Fruit fly (Drosophila melanogaster) whole organism, pupa: ENCODE data around the gene Tmf.

Source experiments
- CG10348 ChIP-seq: fragments of 200-800 bp; sonication (Bioruptor generic); IDR thresholded peaks from 2 replicates; pipeline ENCODE4 v1.3.6; 2022; ENCODE audit warnings: missing biosample characterization, missing genetic modification characterization
- CG12605 ChIP-seq: fragments of 200-800 bp; sonication (Bioruptor generic); IDR thresholded peaks from 2 replicates; pipeline ENCODE4 v1.3.6; 2022; ENCODE audit warnings: missing biosample characterization, missing genetic modification characterization
- CG13204 ChIP-seq: fragments of 200-800 bp; sonication (Bioruptor generic); optimal IDR thresholded peaks from 2 replicates; lab custom pipeline; 2018; ENCODE audit warnings: missing biosample characterization, mild to moderate bottlenecking, missing genetic modification characterization, moderate library complexity
- CG14655 ChIP-seq: fragments of 200-800 bp; sonication (Bioruptor generic); optimal IDR thresholded peaks from 3 replicates; lab custom pipeline; 2017; ENCODE audit warnings: mild to moderate bottlenecking, missing biosample characterization, missing genetic modification reagents, missing genetic modification characterization
- CG15710 ChIP-seq: fragments of 200-800 bp; sonication (Bioruptor generic); optimal IDR thresholded peaks from 2 replicates; lab custom pipeline; 2018; ENCODE audit warnings: missing biosample characterization, mild to moderate bottlenecking, missing genetic modification characterization, moderate library complexity
- CG17806 ChIP-seq: fragments of 200-800 bp; sonication (Bioruptor generic); optimal IDR thresholded peaks from 2 replicates; lab custom pipeline; 2018; ENCODE audit warnings: missing biosample characterization, mild to moderate bottlenecking, missing genetic modification characterization, moderate library complexity
- CG32121 ChIP-seq: fragments of 200-800 bp; sonication (Bioruptor generic); IDR thresholded peaks from 2 replicates; pipeline ENCODE4 v1.3.6; 2022; ENCODE audit warnings: missing biosample characterization, missing genetic modification characterization
- CG34367 ChIP-seq: fragments of 200-800 bp; sonication (Bioruptor generic); optimal IDR thresholded peaks from 2 replicates; lab custom pipeline; 2018; ENCODE audit warnings: missing biosample characterization, mild to moderate bottlenecking, missing genetic modification characterization
- CG4496 ChIP-seq: fragments of 200-800 bp; sonication (Bioruptor generic); IDR thresholded peaks from 3 replicates; pipeline ENCODE4 v1.3.6; 2022; ENCODE audit warnings: missing biosample characterization, missing genetic modification characterization
- CG8159 ChIP-seq: fragments of 200-800 bp; sonication (Bioruptor generic); optimal IDR thresholded peaks from 3 replicates; lab custom pipeline; 2018; ENCODE audit warnings: missing biosample characterization, mild to moderate bottlenecking, missing genetic modification characterization, moderate library complexity
- CG8301 ChIP-seq: fragments of 200-800 bp; sonication (Bioruptor generic); optimal IDR thresholded peaks from 2 replicates; lab custom pipeline; 2018; ENCODE audit warnings: missing biosample characterization, mild to moderate bottlenecking, missing genetic modification characterization
- CG9948 ChIP-seq: fragments of 200-800 bp; sonication (Bioruptor generic); optimal IDR thresholded peaks from 2 replicates; lab custom pipeline; 2018; ENCODE audit warnings: missing biosample characterization, mild to moderate bottlenecking, missing genetic modification characterization, moderate library complexity
- D1 ChIP-seq: fragments of 200-800 bp; sonication (Bioruptor generic); optimal IDR thresholded peaks from 2 replicates; lab custom pipeline; 2018; ENCODE audit warnings: missing biosample characterization, mild to moderate bottlenecking, missing genetic modification characterization, moderate library complexity
- EcR ChIP-seq: fragments of 200-800 bp; sonication (Bioruptor generic); optimal IDR thresholded peaks from 3 replicates; lab custom pipeline; 2019; ENCODE audit warnings: missing biosample characterization, missing genetic modification characterization, mild to moderate bottlenecking, moderate library complexity, missing genetic modification reagents
- Ets98B ChIP-seq: fragments of 200-800 bp; sonication (Bioruptor generic); IDR thresholded peaks from 2 replicates; pipeline ENCODE4 v1.3.6; 2022; ENCODE audit warnings: missing biosample characterization, missing genetic modification characterization
- Pif1A ChIP-seq: fragments of 200-800 bp; sonication (Bioruptor generic); optimal IDR thresholded peaks from 3 replicates; lab custom pipeline; 2016; ENCODE audit warnings: missing biosample characterization, missing genetic modification characterization
- Pif1B ChIP-seq: fragments of 200-800 bp; sonication (Bioruptor generic); optimal IDR thresholded peaks from 3 replicates; lab custom pipeline; 2016; ENCODE audit warnings: missing biosample characterization, missing genetic modification characterization
- Snoo ChIP-seq: fragments of 200-800 bp; sonication (Bioruptor generic); optimal IDR thresholded peaks from 3 replicates; lab custom pipeline; 2017; ENCODE audit warnings: missing biosample characterization, mild to moderate bottlenecking, missing genetic modification characterization, inconsistent platforms
- fd96Ca ChIP-seq: fragments of 200-800 bp; sonication (Bioruptor generic); IDR thresholded peaks from 3 replicates; pipeline ENCODE4 v1.3.6; 2022; ENCODE audit warnings: missing biosample characterization, missing genetic modification characterization
- gl ChIP-seq: fragments of 200-800 bp; sonication (Bioruptor generic); optimal IDR thresholded peaks from 2 replicates; lab custom pipeline; 2018; ENCODE audit warnings: missing biosample characterization, mild to moderate bottlenecking, missing genetic modification characterization
- rn ChIP-seq: fragments of 200-800 bp; sonication (Bioruptor generic); IDR thresholded peaks from 2 replicates; pipeline ENCODE4 v1.3.6; 2022; ENCODE audit warnings: missing biosample characterization, missing genetic modification characterization

Gene Tmf

DNA sequence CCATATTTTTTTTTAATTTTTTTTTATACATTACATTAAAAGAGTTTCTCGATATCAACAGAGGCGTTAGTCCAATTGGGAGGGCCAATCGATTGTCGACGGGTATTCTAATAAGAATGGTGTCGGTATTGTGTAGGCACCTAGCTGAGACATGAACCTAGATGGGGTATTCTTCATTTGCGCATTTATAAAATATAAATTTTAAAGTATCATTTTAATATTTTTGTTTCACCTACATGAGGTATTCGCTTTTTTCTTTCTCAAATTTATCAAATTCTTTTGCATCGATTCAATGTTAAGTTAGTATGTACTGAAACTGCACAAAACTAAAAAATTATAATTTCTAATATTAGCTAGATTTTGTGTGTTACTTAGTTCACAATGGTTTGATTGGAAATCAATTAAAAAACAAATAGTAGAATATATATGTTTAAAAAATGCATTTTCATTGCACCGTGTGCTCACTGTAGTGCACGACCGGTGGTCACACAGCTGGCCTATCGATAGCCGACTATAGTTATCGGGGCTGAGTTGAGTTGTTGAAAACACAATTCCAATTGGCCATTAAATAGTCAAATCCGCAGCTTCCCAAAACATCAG, at the start of gene Tmf, which contains the start of gene CG14435:
Gene Tmf (plus strand): TSS at position 501 of the 600 bp plus-strand sequence.
Gene CG14435 (minus strand): TSS at position 81 of the 600 bp plus-strand sequence.
- TF ChIP-seq EcR (GFP tag; lab: Kevin White, UChicago) (no peak), fd96Ca (0 out of 3 replicates have a peak, but pooled peaks have one; percentile 50), CG14655 (GFP tag; lab: Kevin White, UChicago) (peak; percentile 82), D1 (tag; lab: Kevin White, UChicago) (no peak), CG12605 (no peak), gl (peak; percentile 40), Snoo (tag; lab: Kevin White, UChicago) (peak; percentile 67), Pif1A (GFP tag; lab: Kevin White, UChicago) (peak; percentile 55), CG10348 (GFP tag; lab: Robert Waterston, UW) (peak; percentile 55; the same call in 1 of the 2 replicates), CG13204 (GFP tag; lab: Kevin White, UChicago) (no peak), rn (GFP tag; lab: Robert Waterston, UW) (peak; percentile 39), CG34367 (tag; lab: Kevin White, UChicago) (peak; percentile 65), CG8159 (tag; lab: Kevin White, UChicago) (peak; percentile 83), CG15710 (peak; percentile 80), CG17806 (tag; lab: Kevin White, UChicago) (peak; percentile 68), CG32121 (GFP tag; lab: Robert Waterston, UW) (peak; percentile 68), Pif1B (no peak), CG9948 (tag; lab: Kevin White, UChicago) (peak; percentile 71), CG4496 (GFP tag; lab: Robert Waterston, UW) (peak; percentile 82), CG8301 (tag; lab: Kevin White, UChicago) (peak; percentile 66), Ets98B (peak; percentile 73)

DNA sequence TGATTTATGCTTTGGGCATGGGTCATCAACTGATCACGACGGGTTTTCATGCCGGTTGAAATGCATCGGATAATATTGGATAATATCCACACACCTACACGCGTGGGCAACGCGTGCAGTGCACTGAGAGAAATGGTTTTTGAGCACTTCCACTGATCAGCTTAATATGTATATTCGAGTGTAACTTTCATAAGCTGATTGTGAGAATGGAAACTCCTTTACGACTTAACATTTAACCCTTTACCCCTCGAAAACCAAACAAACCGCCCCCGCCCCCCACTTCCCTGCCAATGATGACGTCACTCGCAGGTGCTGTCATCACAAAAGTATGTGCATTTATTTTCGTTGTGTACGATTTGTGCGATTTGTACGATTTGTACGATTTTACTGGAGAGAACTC, 49.3 kb upstream of the Tmf start:
- TF ChIP-seq CG9948 (tag; lab: Kevin White, UChicago) = no peak
- no peak for TF ChIP-seq CG8301 (tag; lab: Kevin White, UChicago)
- TF ChIP-seq fd96Ca = 0 out of 3 replicates have a peak, but pooled peaks have one; percentile 22
- TF ChIP-seq Pif1A (GFP tag; lab: Kevin White, UChicago) = peak; percentile 2
- no peak for TF ChIP-seq gl
- no peak for TF ChIP-seq CG10348 (GFP tag; lab: Robert Waterston, UW)
- TF ChIP-seq CG32121 (GFP tag; lab: Robert Waterston, UW) = no peak
- no peak for TF ChIP-seq CG34367 (tag; lab: Kevin White, UChicago)
- TF ChIP-seq CG8159 (tag; lab: Kevin White, UChicago) = no peak
- no peak for TF ChIP-seq CG15710
- no peak for TF ChIP-seq CG14655 (GFP tag; lab: Kevin White, UChicago)
- no peak for TF ChIP-seq EcR (GFP tag; lab: Kevin White, UChicago)
- peak; percentile 9 for TF ChIP-seq Snoo (tag; lab: Kevin White, UChicago)

DNA sequence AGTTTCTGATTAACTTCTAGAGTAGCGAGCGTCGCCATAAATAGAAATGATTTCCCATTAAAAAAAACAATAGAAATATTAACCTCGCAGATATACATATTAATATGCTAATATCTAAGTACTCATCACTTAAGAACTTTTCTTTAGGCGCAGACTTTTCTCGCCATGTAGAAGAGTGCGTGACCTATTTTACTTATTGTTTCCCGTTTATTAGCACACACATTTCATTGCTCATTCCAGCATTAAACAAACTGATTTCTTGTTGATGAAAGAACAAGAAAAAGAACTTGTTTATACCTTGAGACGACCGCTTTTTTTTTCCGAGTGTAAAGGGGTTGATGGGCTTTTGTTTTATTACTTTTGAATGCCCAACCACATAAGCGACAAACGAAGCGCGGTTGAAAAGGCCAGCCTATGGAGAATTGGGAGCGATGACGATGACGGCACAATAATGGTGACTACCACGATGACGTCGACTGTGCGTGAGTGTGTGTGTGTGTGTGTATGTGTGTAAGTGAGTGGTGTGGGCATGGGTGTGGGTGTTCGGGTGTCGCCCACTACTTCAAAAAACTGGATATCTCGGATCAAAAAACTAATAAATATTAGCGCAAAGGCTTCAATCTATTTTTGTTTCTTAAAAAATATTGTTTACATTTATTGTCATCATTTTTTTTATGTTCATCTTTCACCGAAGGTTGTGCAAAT, 48.0 kb upstream of the Tmf start:
- TF ChIP-seq Pif1B (no peak), CG14655 (GFP tag; lab: Kevin White, UChicago) (no peak), CG17806 (tag; lab: Kevin White, UChicago) (no peak), EcR (GFP tag; lab: Kevin White, UChicago) (no peak), CG34367 (tag; lab: Kevin White, UChicago) (no peak), fd96Ca (no peak), CG8301 (tag; lab: Kevin White, UChicago) (no peak), gl (no peak), Snoo (tag; lab: Kevin White, UChicago) (no peak), CG8159 (tag; lab: Kevin White, UChicago) (no peak), Ets98B (no peak), CG15710 (no peak), Pif1A (GFP tag; lab: Kevin White, UChicago) (no peak)

DNA sequence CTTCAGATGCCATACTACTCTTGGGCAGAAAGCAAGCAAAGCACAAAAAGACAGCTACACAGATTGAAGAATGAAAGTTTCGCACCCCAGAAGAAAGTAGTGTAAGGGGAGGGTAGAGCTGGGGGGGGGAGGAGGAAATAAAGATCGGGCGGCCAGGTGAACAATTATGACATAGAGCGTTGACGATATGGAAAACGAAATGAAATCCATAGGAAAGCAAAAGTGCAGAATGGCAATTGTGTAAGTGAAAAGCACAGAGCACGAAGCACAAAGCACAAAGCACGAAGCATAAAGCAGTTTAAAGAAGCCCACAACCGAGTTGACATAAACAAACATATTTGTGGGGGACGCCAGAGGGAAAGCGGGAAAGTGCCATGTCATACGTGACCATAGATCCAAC, 47.2 kb upstream of the Tmf start:
- no peak for TF ChIP-seq EcR (GFP tag; lab: Kevin White, UChicago)
- no peak for TF ChIP-seq CG8159 (tag; lab: Kevin White, UChicago)
- TF ChIP-seq fd96Ca = no peak
- TF ChIP-seq Ets98B = no peak
- no peak for TF ChIP-seq Pif1B
- no peak for TF ChIP-seq CG13204 (GFP tag; lab: Kevin White, UChicago)
- no peak for TF ChIP-seq CG4496 (GFP tag; lab: Robert Waterston, UW)
- TF ChIP-seq CG14655 (GFP tag; lab: Kevin White, UChicago) = no peak
- TF ChIP-seq gl = no peak
- TF ChIP-seq rn (GFP tag; lab: Robert Waterston, UW) = no peak

DNA sequence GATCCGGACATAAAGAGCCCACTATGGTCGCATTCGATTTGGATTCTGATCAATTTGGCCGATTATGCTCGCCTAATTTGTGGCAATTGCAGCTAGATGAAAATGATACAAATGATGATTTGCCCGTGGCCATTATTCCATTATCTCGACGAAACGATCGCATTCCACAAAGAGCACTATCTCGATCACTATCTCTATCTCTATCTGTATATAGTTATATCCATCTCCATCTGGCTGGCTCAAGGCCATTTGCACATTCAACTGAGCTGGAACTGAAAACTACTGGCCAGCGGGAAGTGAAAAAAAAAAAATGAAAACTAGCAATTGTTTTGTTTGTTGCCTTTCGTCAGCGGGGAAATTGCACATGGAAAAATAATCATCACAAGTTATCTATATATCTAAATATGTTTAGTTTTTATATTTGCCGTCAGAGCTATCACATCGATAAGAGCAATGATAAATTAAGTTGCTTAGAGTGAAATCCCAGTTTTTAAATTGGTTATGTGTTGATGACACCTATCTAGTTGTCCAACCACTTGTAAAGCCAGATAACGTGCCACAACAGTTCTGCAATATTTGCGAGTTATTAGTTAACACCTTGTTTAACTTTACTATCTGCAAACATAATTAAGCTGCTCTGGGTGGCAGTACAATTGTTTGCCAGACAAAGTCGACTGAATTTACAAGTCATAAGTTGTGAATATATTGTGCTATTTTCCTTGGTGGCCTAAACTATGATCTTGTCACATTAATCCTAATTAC, 44.7 kb upstream of the Tmf start:
- TF ChIP-seq fd96Ca (no peak), Snoo (tag; lab: Kevin White, UChicago) (no peak), gl (no peak), CG8159 (tag; lab: Kevin White, UChicago) (no peak), rn (GFP tag; lab: Robert Waterston, UW) (no peak), Pif1B (no peak), CG32121 (GFP tag; lab: Robert Waterston, UW) (no peak)
